Worm (Caenorhabditis elegans): ENCODE results near the gene spp-11.
A peak's percentile ranks its signal among the peaks of the same experiment; 100 is the strongest.

spp-11 gene

ce11 chrII:6360822-6361221 lies 46.4 kb downstream of the spp-11 start, which contains the start of gene K10B2.4:
Gene K10B2.4 (minus strand): TSS chrII:6360959.
- peak; percentile 61 for TF ChIP-seq nhr-80 (tag; optimal IDR thresholded peaks at IDR 0.05)
- TF ChIP-seq T07F8.4 (tag; optimal IDR thresholded peaks at IDR 0.05), result no peak
- no peak for TF ChIP-seq Y79H2A.3 (GFP tag; conservative IDR thresholded peaks at IDR 0.05)
- TF ChIP-seq unc-62 (GFP tag; optimal IDR thresholded peaks at IDR 0.05), result no peak
- TF ChIP-seq nhr-120 (GFP tag; IDR thresholded peaks at IDR 0.05), result no peak
- TF ChIP-seq rpc-1 (optimal IDR thresholded peaks at IDR 0.05), result no peak
- TF ChIP-seq rpc-1 (tag; optimal IDR thresholded peaks at IDR 0.05), result no peak
- TF ChIP-seq attf-5 (GFP tag; optimal IDR thresholded peaks at IDR 0.05), result peak; percentile 72
- peak; percentile 43 for TF ChIP-seq tlf-1 (GFP tag; optimal IDR thresholded peaks at IDR 0.05)
- TF ChIP-seq zfh-2 (GFP tag; conservative IDR thresholded peaks at IDR 0.05), result no peak
- peak; percentile 80 for TF ChIP-seq F23B12.7 (tag; optimal IDR thresholded peaks at IDR 0.05; ENCODE audit: insufficient read depth)
- TF ChIP-seq Y95B8A.8 (GFP tag; IDR thresholded peaks at IDR 0.05), result no peak
- TF ChIP-seq hlh-26 (GFP tag; conservative IDR thresholded peaks at IDR 0.05), result no peak
- TF ChIP-seq lsy-27 (tag; optimal IDR thresholded peaks at IDR 0.05; ENCODE audit: borderline replicate concordance, insufficient read depth), result no peak
- no peak for TF ChIP-seq die-1 (tag; optimal IDR thresholded peaks at IDR 0.05)
- no peak for TF ChIP-seq C06A6.2 (GFP tag; conservative IDR thresholded peaks at IDR 0.05)
- no peak for TF ChIP-seq cebp-2 (GFP tag; IDR thresholded peaks at IDR 0.05)
- TF ChIP-seq ama-1 (optimal IDR thresholded peaks at IDR 0.05), result no peak
- TF ChIP-seq ama-1 (GFP tag; optimal IDR thresholded peaks at IDR 0.05), result peak in 1 of 2 experiments; percentile 38
- TF ChIP-seq F22D6.2 (tag; optimal IDR thresholded peaks at IDR 0.05), result no peak
- peak; percentile 56 for TF ChIP-seq B0035.1 (tag; optimal IDR thresholded peaks at IDR 0.05)
- TF ChIP-seq snpc-1.3 (tag; optimal IDR thresholded peaks at IDR 0.05; ENCODE audit: insufficient read depth), result no peak
- peak; percentile 0 for TF ChIP-seq snpc-4 (GFP tag; optimal IDR thresholded peaks at IDR 0.05)
- peak; percentile 22 to 42 (median 36) for TF ChIP-seq snpc-4 (tag; optimal IDR thresholded peaks at IDR 0.05)
- TF ChIP-seq lin-26 (GFP tag; IDR thresholded peaks at IDR 0.05), result no peak
- TF ChIP-seq nfyb-1 (GFP tag; IDR thresholded peaks at IDR 0.05), result peak; percentile 57; the same call in 1 of the 2 replicates
- TF ChIP-seq rcor-1 (GFP tag; IDR thresholded peaks at IDR 0.05), result peak; percentile 43; the same call in 1 of the 2 replicates
- no peak for TF ChIP-seq F57C9.4 (tag; optimal IDR thresholded peaks at IDR 0.05)
- no peak for TF ChIP-seq F52B5.7 (tag; optimal IDR thresholded peaks at IDR 0.05)
- no peak for TF ChIP-seq dpff-1 (tag; optimal IDR thresholded peaks at IDR 0.05)
- 0 out of 2 replicates have a peak, but pooled peaks have one; percentile 35 for TF ChIP-seq hsf-1 (GFP tag; IDR thresholded peaks at IDR 0.05)
- peak; percentile 36; the same call in 1 of the 2 replicates for TF ChIP-seq B0336.3 (GFP tag; IDR thresholded peaks at IDR 0.05)
- TF ChIP-seq lin-54 (GFP tag; optimal IDR thresholded peaks at IDR 0.05), result peak; percentile 62
- peak; percentile 50 for TF ChIP-seq madf-6 (GFP tag; IDR thresholded peaks at IDR 0.05)
- TF ChIP-seq atf-7 (tag; optimal IDR thresholded peaks at IDR 0.05), result peak; percentile 24
- TF ChIP-seq nhr-179 (tag; optimal IDR thresholded peaks at IDR 0.05), result no peak
- TF ChIP-seq nfya-1 (tag; optimal IDR thresholded peaks at IDR 0.05; ENCODE audit: borderline replicate concordance, insufficient read depth), result no peak
- TF ChIP-seq C17E4.6 (GFP tag; IDR thresholded peaks at IDR 0.05), result no peak
- no peak for TF ChIP-seq snpc-3.4 (tag; optimal IDR thresholded peaks at IDR 0.05)
- TF ChIP-seq bed-2 (GFP tag; IDR thresholded peaks at IDR 0.05), result no peak
- no peak for TF ChIP-seq Y53F4B.3 (GFP tag; IDR thresholded peaks at IDR 0.05)
- TF ChIP-seq aptf-3 (GFP tag; IDR thresholded peaks at IDR 0.05), result no peak
- TF ChIP-seq F33H1.4 (GFP tag; IDR thresholded peaks at IDR 0.05), result no peak
- TF ChIP-seq egrh-3 (GFP tag; IDR thresholded peaks at IDR 0.05), result no peak
- no peak for TF ChIP-seq rec-8 (tag; optimal IDR thresholded peaks at IDR 0.05)
- TF ChIP-seq ztf-18 (tag; optimal IDR thresholded peaks at IDR 0.05), result peak; percentile 92
- TF ChIP-seq lag-1 (GFP tag; IDR thresholded peaks at IDR 0.05), result no peak
- no peak for TF ChIP-seq sptf-2 (GFP tag; optimal IDR thresholded peaks at IDR 0.05)
- no peak for TF ChIP-seq ets-4 (GFP tag; optimal IDR thresholded peaks at IDR 0.05)
- TF ChIP-seq ceh-91 (GFP tag; IDR thresholded peaks at IDR 0.05), result no peak

All from whole organism, young adult.